Worm (Caenorhabditis elegans) whole organism, L3 larva: ENCODE measurements around the gene C13A2.7.

Source experiments
- R02D3.7 ChIP-seq: fragments of 150-350 bp; optimal IDR thresholded peaks from 2 replicates; lab custom pipeline; 2014; ENCODE audit warnings: missing biosample characterization, missing genetic modification characterization
- nhr-25 ChIP-seq: sonication (generic microtip); optimal IDR thresholded peaks from 2 replicates; lab custom pipeline; 2017; ENCODE audit warnings: missing biosample characterization, missing genetic modification characterization

DNA sequence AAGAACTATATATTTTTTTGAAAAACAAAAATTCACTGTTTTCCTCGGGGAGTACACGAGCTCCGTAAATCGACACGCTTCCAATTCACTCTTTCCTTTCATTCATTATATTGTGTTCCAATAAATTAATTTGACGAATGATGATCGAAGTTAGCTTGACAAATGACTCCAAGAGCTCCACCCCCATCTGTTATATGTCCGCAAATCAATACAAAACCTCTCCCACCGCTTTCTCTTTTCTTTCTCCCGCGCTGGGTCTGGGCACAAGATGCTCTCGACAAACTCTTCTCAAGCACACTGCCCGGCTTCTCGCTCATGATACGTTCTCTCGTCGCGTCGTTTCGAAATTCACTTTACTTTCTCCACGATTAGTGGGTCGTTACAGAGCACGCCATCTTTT is 42.2 kb upstream of the C13A2.7 start, which contains the start of gene C13F10.1:
- no peak for TF ChIP-seq R02D3.7
- TF ChIP-seq nhr-25 = no peak
